Fruit fly (Drosophila melanogaster) whole organism, embryonic: ENCODE results near the gene CG8176.

Experiments used
- Abd-B ChIP-seq: fragments of 200-800 bp; sonication (Bioruptor generic); optimal IDR thresholded peaks from 2 replicates; lab custom pipeline; 2018; ENCODE audit warnings: missing biosample characterization, mild to moderate bottlenecking, missing genetic modification characterization, moderate library complexity
- Asciz ChIP-seq: fragments of 200-800 bp; sonication (Bioruptor generic); optimal IDR thresholded peaks from 2 replicates; lab custom pipeline; 2017; ENCODE audit warnings: missing biosample characterization, mild to moderate bottlenecking, missing genetic modification characterization, missing genetic modification reagents
- Blimp-1 ChIP-seq: fragments of 200-800 bp; sonication (Bioruptor generic); optimal IDR thresholded peaks from 3 replicates; lab custom pipeline; 2018; ENCODE audit warnings: missing biosample characterization, missing genetic modification characterization, mild to moderate bottlenecking, moderate library complexity, missing genetic modification reagents
- CG10267 ChIP-seq: fragments of 200-800 bp; sonication (Bioruptor generic); optimal IDR thresholded peaks from 2 replicates; lab custom pipeline; 2018; ENCODE audit warnings: missing biosample characterization, mild to moderate bottlenecking, missing genetic modification characterization, moderate library complexity
- CG10654 ChIP-seq: fragments of 200-800 bp; sonication (Bioruptor generic); optimal IDR thresholded peaks from 2 replicates; lab custom pipeline; 2016; ENCODE audit warnings: missing biosample characterization, missing genetic modification characterization
- CG12236 ChIP-seq: fragments of 200-800 bp; sonication (Bioruptor generic); optimal IDR thresholded peaks from 2 replicates; lab custom pipeline; 2016; ENCODE audit warnings: missing biosample characterization, missing genetic modification characterization
- CG12744 ChIP-seq: fragments of 200-800 bp; sonication (Bioruptor generic); optimal IDR thresholded peaks from 2 replicates; lab custom pipeline; 2016; ENCODE audit warnings: missing biosample characterization, missing genetic modification characterization
- CG13296 ChIP-seq: fragments of 200-800 bp; sonication (Bioruptor generic); optimal IDR thresholded peaks from 3 replicates; lab custom pipeline; 2018; ENCODE audit warnings: missing biosample characterization, mild to moderate bottlenecking, missing genetic modification characterization
- CG13424 ChIP-seq: fragments of 200-800 bp; sonication (Bioruptor generic); optimal IDR thresholded peaks from 2 replicates; lab custom pipeline; 2019; ENCODE audit warnings: missing biosample characterization, mild to moderate bottlenecking, missing genetic modification characterization, moderate library complexity
- CG13894 ChIP-seq: fragments of 200-800 bp; sonication (Bioruptor generic); optimal IDR thresholded peaks from 3 replicates; lab custom pipeline; 2018; ENCODE audit warnings: missing biosample characterization, mild to moderate bottlenecking, missing genetic modification characterization, moderate library complexity
- CG1529 ChIP-seq: fragments of 200-800 bp; sonication (Bioruptor generic); optimal IDR thresholded peaks from 3 replicates; lab custom pipeline; 2018; ENCODE audit warnings: missing biosample characterization, missing genetic modification characterization
- CG1602 ChIP-seq: fragments of 200-800 bp; sonication (Bioruptor generic); optimal IDR thresholded peaks from 3 replicates; lab custom pipeline; 2016; ENCODE audit warnings: missing biosample characterization, missing genetic modification characterization
- CG31388 ChIP-seq: fragments of 200-800 bp; sonication (Bioruptor generic); optimal IDR thresholded peaks from 2 replicates; lab custom pipeline; 2016; ENCODE audit warnings: missing biosample characterization, missing genetic modification characterization
- CG32772 ChIP-seq: fragments of 200-800 bp; sonication (Bioruptor generic); IDR thresholded peaks from 2 replicates; pipeline ENCODE4 v1.3.6; 2022; ENCODE audit warnings: missing biosample characterization, missing genetic modification characterization
- CG3407 ChIP-seq: fragments of 200-800 bp; sonication (Bioruptor generic); optimal IDR thresholded peaks from 2 replicates; lab custom pipeline; 2018; ENCODE audit warnings: missing biosample characterization, mild to moderate bottlenecking, missing genetic modification characterization
- CG4328 ChIP-seq: fragments of 200-800 bp; sonication (Bioruptor generic); optimal IDR thresholded peaks from 3 replicates; lab custom pipeline; 2017; ENCODE audit warnings: missing biosample characterization, missing genetic modification reagents, missing genetic modification characterization
- CG6654 ChIP-seq: fragments of 200-800 bp; sonication (Bioruptor generic); optimal IDR thresholded peaks from 2 replicates; lab custom pipeline; 2017; ENCODE audit warnings: missing biosample characterization, mild to moderate bottlenecking, missing genetic modification characterization
- CG6813 ChIP-seq: fragments of 200-800 bp; sonication (Bioruptor generic); optimal IDR thresholded peaks from 2 replicates; lab custom pipeline; 2017; ENCODE audit warnings: missing biosample characterization, missing genetic modification characterization, mild to moderate bottlenecking, moderate library complexity, missing genetic modification reagents
- CG7745 ChIP-seq: fragments of 200-800 bp; sonication (Bioruptor generic); optimal IDR thresholded peaks from 2 replicates; lab custom pipeline; 2018; ENCODE audit warnings: missing biosample characterization, mild to moderate bottlenecking, missing genetic modification characterization, moderate library complexity
- CG7928 ChIP-seq: fragments of 200-800 bp; sonication (Bioruptor generic); optimal IDR thresholded peaks from 2 replicates; lab custom pipeline; 2017; ENCODE audit warnings: missing biosample characterization, mild to moderate bottlenecking, missing genetic modification characterization
- CG7963 ChIP-seq: fragments of 200-800 bp; sonication (Bioruptor generic); IDR thresholded peaks from 3 replicates; pipeline ENCODE4 v1.3.6; 2022; ENCODE audit warnings: missing biosample characterization, missing genetic modification characterization; ENCODE audit not compliant: partially characterized antibody
- CG8290 ChIP-seq, 3 experiments: fragments of 200-800 bp; sonication (Bioruptor generic); optimal IDR thresholded peaks; 2 replicates each; lab custom pipeline; 2016 to 2019; ENCODE audit warnings: missing biosample characterization in 3 of 3, missing genetic modification characterization in 3 of 3, mild to moderate bottlenecking in 2 of 3, moderate library complexity in 1 of 3
- CG8924 ChIP-seq: fragments of 200-800 bp; optimal IDR thresholded peaks from 3 replicates; lab custom pipeline; 2019; ENCODE audit warnings: missing biosample characterization, mild to moderate bottlenecking, missing genetic modification characterization, moderate library complexity
- CG9727 ChIP-seq: fragments of 200-800 bp; sonication (Bioruptor generic); optimal IDR thresholded peaks from 3 replicates; lab custom pipeline; 2017; ENCODE audit warnings: missing biosample characterization, mild to moderate bottlenecking, missing genetic modification characterization
- D19B ChIP-seq: fragments of 200-800 bp; sonication (Bioruptor generic); optimal IDR thresholded peaks from 2 replicates; lab custom pipeline; 2017; ENCODE audit warnings: missing biosample characterization, mild to moderate bottlenecking, missing genetic modification characterization
- Drgx ChIP-seq: fragments of 200-800 bp; sonication (Bioruptor generic); IDR thresholded peaks from 2 replicates; pipeline ENCODE4 v1.3.6; 2022; ENCODE audit warnings: missing biosample characterization, missing genetic modification characterization
- Hr3 ChIP-seq: fragments of 200-800 bp; sonication (Bioruptor generic); optimal IDR thresholded peaks from 3 replicates; lab custom pipeline; 2016; ENCODE audit warnings: missing biosample characterization, missing genetic modification characterization
- MTF-1 ChIP-seq: fragments of 200-800 bp; sonication (Bioruptor generic); optimal IDR thresholded peaks from 2 replicates; lab custom pipeline; 2018; ENCODE audit warnings: missing biosample characterization, mild to moderate bottlenecking, missing genetic modification characterization, borderline replicate concordance
- Meics ChIP-seq: fragments of 200-800 bp; sonication (Bioruptor generic); optimal IDR thresholded peaks from 2 replicates; lab custom pipeline; 2017; ENCODE audit warnings: missing biosample characterization, mild to moderate bottlenecking, missing genetic modification characterization
- Pdp1 ChIP-seq, 2 experiments: fragments of 200-800 bp; sonication (Bioruptor generic); optimal IDR thresholded peaks; 3 replicates each; lab custom pipeline; 2016; ENCODE audit warnings: missing biosample characterization in 2 of 2, missing genetic modification characterization in 2 of 2, mild to moderate bottlenecking in 1 of 2, moderate library complexity in 1 of 2
- Scr ChIP-seq: fragments of 200-800 bp; sonication (Bioruptor generic); IDR thresholded peaks from 2 replicates; pipeline ENCODE4 v1.3.6; 2022; ENCODE audit warnings: missing biosample characterization, missing genetic modification characterization; ENCODE audit not compliant: partially characterized antibody
- Vsx1 ChIP-seq: fragments of 200-800 bp; sonication (Bioruptor generic); optimal IDR thresholded peaks from 2 replicates; lab custom pipeline; 2017; ENCODE audit warnings: missing biosample characterization, mild to moderate bottlenecking, missing genetic modification characterization, missing genetic modification reagents
- ac ChIP-seq: fragments of 200-800 bp; sonication (Bioruptor generic); optimal IDR thresholded peaks from 3 replicates; lab custom pipeline; 2017; ENCODE audit warnings: missing biosample characterization, mild to moderate bottlenecking, missing genetic modification characterization
- aop ChIP-seq: fragments of 200-800 bp; sonication (Bioruptor generic); IDR thresholded peaks from 2 replicates; pipeline ENCODE4 v1.3.6; 2022; ENCODE audit warnings: missing biosample characterization, missing genetic modification characterization
- ap ChIP-seq: fragments of 200-800 bp; sonication (Bioruptor generic); IDR thresholded peaks from 2 replicates; pipeline ENCODE4 v1.3.6; 2022; ENCODE audit warnings: missing biosample characterization, missing genetic modification characterization
- ase ChIP-seq: fragments of 200-800 bp; sonication (Bioruptor generic); IDR thresholded peaks from 3 replicates; pipeline ENCODE4 v1.3.6; 2022; ENCODE audit warnings: missing biosample characterization, missing genetic modification characterization
- ash1 ChIP-seq: fragments of 200-800 bp; sonication (Bioruptor generic); optimal IDR thresholded peaks from 2 replicates; lab custom pipeline; 2018; ENCODE audit warnings: missing biosample characterization, mild to moderate bottlenecking, missing genetic modification characterization
- bbx ChIP-seq: fragments of 200-800 bp; sonication (Bioruptor generic); IDR thresholded peaks from 2 replicates; pipeline ENCODE4 v1.3.6; 2022; ENCODE audit warnings: missing biosample characterization, missing genetic modification characterization; ENCODE audit not compliant: partially characterized antibody
- br ChIP-seq: fragments of >200 bp; optimal IDR thresholded peaks from 2 replicates; lab custom pipeline; 2017
- chm ChIP-seq: fragments of 200-800 bp; sonication (Bioruptor generic); IDR thresholded peaks from 2 replicates; pipeline ENCODE4 v1.3.6; 2022; ENCODE audit warnings: missing biosample characterization, missing genetic modification characterization
- dysf ChIP-seq: fragments of 200-800 bp; sonication (Bioruptor generic); IDR thresholded peaks from 3 replicates; pipeline ENCODE4 v1.3.6; 2022; ENCODE audit warnings: missing biosample characterization, missing genetic modification characterization
- emc ChIP-seq: fragments of 200-800 bp; sonication (Bioruptor generic); optimal IDR thresholded peaks from 2 replicates; lab custom pipeline; 2016; ENCODE audit warnings: missing biosample characterization, missing genetic modification characterization
- eve ChIP-seq, 2 experiments: fragments of >200 bp; optimal IDR thresholded peaks; 2 replicates each; lab custom pipeline; 2017; ENCODE audit warnings: missing biosample characterization in 2 of 2, missing genetic modification characterization in 2 of 2
- eyg ChIP-seq: fragments of 200-800 bp; sonication (Bioruptor generic); optimal IDR thresholded peaks from 3 replicates; lab custom pipeline; 2016; ENCODE audit warnings: missing biosample characterization, missing genetic modification characterization
- h ChIP-seq: fragments of >200 bp; optimal IDR thresholded peaks from 2 replicates; lab custom pipeline; 2017
- ham ChIP-seq: fragments of 200-800 bp; sonication (Bioruptor generic); IDR thresholded peaks from 2 replicates; pipeline ENCODE4 v1.3.6; 2022; ENCODE audit warnings: missing biosample characterization, missing genetic modification characterization
- lbe ChIP-seq: fragments of 200-800 bp; sonication (Bioruptor generic); optimal IDR thresholded peaks from 2 replicates; lab custom pipeline; 2016; ENCODE audit warnings: missing biosample characterization, mild to moderate bottlenecking, missing genetic modification characterization
- sima ChIP-seq: fragments of 200-800 bp; sonication (Bioruptor generic); optimal IDR thresholded peaks from 2 replicates; lab custom pipeline; 2016; ENCODE audit warnings: missing biosample characterization, missing genetic modification characterization
- tgo ChIP-seq: fragments of 200-800 bp; sonication (Bioruptor generic); IDR thresholded peaks from 3 replicates; pipeline ENCODE4 v1.3.6; 2022; ENCODE audit warnings: missing biosample characterization, missing genetic modification characterization
- tna ChIP-seq: fragments of 200-800 bp; sonication (Bioruptor generic); IDR thresholded peaks from 2 replicates; pipeline ENCODE4 v1.3.6; 2022; ENCODE audit warnings: missing biosample characterization, missing genetic modification characterization; ENCODE audit not compliant: partially characterized antibody

CG8176 gene

dm6 chr3R:9496748-9497147 lies 19.1 kb upstream of the CG8176 start (continued):
- TF ChIP-seq h (lab: Kevin White, UChicago) (no peak), sima (GFP tag; lab: Kevin White, UChicago) (peak; percentile 64), lbe (GFP tag; lab: Kevin White, UChicago) (peak; percentile 67), tna (peak; percentile 74), tgo (GFP tag; lab: Robert Waterston, UW) (0 out of 3 replicates have a peak, but pooled peaks have one; percentile 23), CG3407 (GFP tag; lab: Kevin White, UChicago) (peak; percentile 29), ase (GFP tag; lab: Robert Waterston, UW) (no peak), CG7963 (GFP tag; lab: Robert Waterston, UW) (peak; percentile 42; the same call in 2 of the 3 replicates), chm (GFP tag; lab: Robert Waterston, UW) (peak; percentile 33; the same call in 1 of the 2 replicates), CG12236 (GFP tag; lab: Kevin White, UChicago) (peak; percentile 12), Blimp-1 (GFP tag; lab: Kevin White, UChicago) (peak; percentile 22), ap (no peak), D19B (GFP tag; lab: Kevin White, UChicago) (peak; percentile 12), ham (GFP tag; lab: Robert Waterston, UW) (no peak; the same call in 1 of the 2 replicates), CG13894 (tag; lab: Kevin White, UChicago) (peak; percentile 87), Hr3 (GFP tag; lab: Kevin White, UChicago) (peak; percentile 68), CG7928 (GFP tag; lab: Kevin White, UChicago) (peak; percentile 38), MTF-1 (no peak), Vsx1 (GFP tag; lab: Kevin White, UChicago) (peak; percentile 36), CG10654 (GFP tag; lab: Kevin White, UChicago) (peak; percentile 50), CG1602 (peak; percentile 58), CG31388 (GFP tag; lab: Kevin White, UChicago) (no peak), CG6654 (GFP tag; lab: Kevin White, UChicago) (no peak), CG8290 (GFP tag; optimal IDR thresholded peaks at IDR 0.05; lab: Kevin White, UChicago) (peak; percentile 85), CG8290 (tag; optimal IDR thresholded peaks at IDR 0.05; lab: Kevin White, UChicago) (peak; percentile 25 to 94), CG7745 (no peak), CG6813 (GFP tag; lab: Kevin White, UChicago) (no peak), CG13424 (tag; lab: Kevin White, UChicago) (peak; percentile 63), Scr (GFP tag; lab: Robert Waterston, UW) (peak; percentile 48; the same call in 1 of the 2 replicates), CG32772 (GFP tag; lab: Robert Waterston, UW) (peak; percentile 72), Abd-B (GFP tag; lab: Kevin White, UChicago) (peak; percentile 62), Meics (GFP tag; lab: Kevin White, UChicago) (peak; percentile 62), Drgx (GFP tag; lab: Robert Waterston, UW) (no peak), ash1 (peak; percentile 36), dysf (peak; percentile 70; the same call in 2 of the 3 replicates), CG13296 (GFP tag; lab: Kevin White, UChicago) (peak; percentile 20), CG10267 (tag; lab: Kevin White, UChicago) (peak; percentile 99), eve (GFP tag; optimal IDR thresholded peaks at IDR 0.05; lab: Kevin White, UChicago) (no peak), CG8924 (tag; lab: Kevin White, UChicago) (no peak), emc (GFP tag; lab: Kevin White, UChicago) (peak; percentile 51), br (no peak), CG1529 (GFP tag; lab: Kevin White, UChicago) (no peak), aop (GFP tag; lab: Robert Waterston, UW) (no peak), Asciz (GFP tag; lab: Kevin White, UChicago) (no peak), Pdp1 (GFP tag; optimal IDR thresholded peaks at IDR 0.05; lab: Kevin White, UChicago) (peak; percentile 79 to 84), CG9727 (GFP tag; lab: Kevin White, UChicago) (peak; percentile 32), bbx (peak; percentile 60; the same call in 1 of the 2 replicates), ac (GFP tag; lab: Kevin White, UChicago) (no peak), CG4328 (GFP tag; lab: Kevin White, UChicago) (peak; percentile 36), eyg (GFP tag; lab: Kevin White, UChicago) (peak; percentile 80), CG12744 (GFP tag; lab: Kevin White, UChicago) (peak; percentile 76)
